Fruit fly (Drosophila melanogaster): Measurements from ENCODE around the gene TfIIB.

TfIIB gene

dm6 chr2L:10476879-10477278 is 45.7 kb downstream of the TfIIB start, which contains the start of gene RluA-2 (continued):
- TF ChIP-seq Aef1 (GFP tag; IDR thresholded peaks at IDR 0.05) = no peak
- no peak for TF ChIP-seq Bdp1 (GFP tag; optimal IDR thresholded peaks at IDR 0.05)
- peak; percentile 61 for TF ChIP-seq CG13287 (GFP tag; IDR thresholded peaks at IDR 0.05; ENCODE audit: partially characterized antibody)
- TF ChIP-seq her (GFP tag; optimal IDR thresholded peaks at IDR 0.05) = no peak
- TF ChIP-seq amos (GFP tag; IDR thresholded peaks at IDR 0.05; ENCODE audit: partially characterized antibody) = peak; percentile 18; the same call in 1 of the 2 replicates
- TF ChIP-seq CG12236 (GFP tag; optimal IDR thresholded peaks at IDR 0.05) = no peak
- no peak for TF ChIP-seq slbo (GFP tag; IDR thresholded peaks at IDR 0.05)
- TF ChIP-seq TFAM (GFP tag; optimal IDR thresholded peaks at IDR 0.05) = no peak
- no peak for TF ChIP-seq CG13123 (GFP tag; optimal IDR thresholded peaks at IDR 0.05)
- TF ChIP-seq lilli (GFP tag; optimal IDR thresholded peaks at IDR 0.05) = no peak
- TF ChIP-seq sna (GFP tag; IDR thresholded peaks at IDR 0.05; ENCODE audit: partially characterized antibody) = 0 out of 2 replicates have a peak, but pooled peaks have one; percentile 40
- TF ChIP-seq CG15073 (GFP tag; optimal IDR thresholded peaks at IDR 0.05) = no peak
- no peak for TF ChIP-seq CG1024 (GFP tag; IDR thresholded peaks at IDR 0.05)
- no peak for TF ChIP-seq B-H2 (GFP tag; optimal IDR thresholded peaks at IDR 0.05)
- TF ChIP-seq nerfin-2 (GFP tag; IDR thresholded peaks at IDR 0.05; ENCODE audit: partially characterized antibody) = no peak
- TF ChIP-seq CG7745 (tag; optimal IDR thresholded peaks at IDR 0.05) = no peak
- TF ChIP-seq kay (GFP tag; optimal IDR thresholded peaks at IDR 0.05) = no peak
- no peak for TF ChIP-seq CG17912 (GFP tag; optimal IDR thresholded peaks at IDR 0.05)
- peak; percentile 15; the same call in 1 of the 2 replicates for TF ChIP-seq hbn (GFP tag; IDR thresholded peaks at IDR 0.05; ENCODE audit: partially characterized antibody)
- TF ChIP-seq tap (tag; optimal IDR thresholded peaks at IDR 0.05) = no peak
- TF ChIP-seq CG8924 (tag; optimal IDR thresholded peaks at IDR 0.05) = no peak
- no peak for TF ChIP-seq CG2120 (GFP tag; optimal IDR thresholded peaks at IDR 0.05)
- no peak for TF ChIP-seq onecut (GFP tag; IDR thresholded peaks at IDR 0.05)
- no peak for TF ChIP-seq CG10366 (GFP tag; IDR thresholded peaks at IDR 0.05)
- no peak for TF ChIP-seq Meics (GFP tag; optimal IDR thresholded peaks at IDR 0.05)
- no peak for TF ChIP-seq Deaf1 (tag; optimal IDR thresholded peaks at IDR 0.05)
- no peak for TF ChIP-seq CG13296 (GFP tag; optimal IDR thresholded peaks at IDR 0.05)
- peak; percentile 81 for TF ChIP-seq Myb (GFP tag; optimal IDR thresholded peaks at IDR 0.05)
- no peak for TF ChIP-seq Blimp-1 (GFP tag; optimal IDR thresholded peaks at IDR 0.05)
- TF ChIP-seq CG10267 (tag; optimal IDR thresholded peaks at IDR 0.05) = no peak
- TF ChIP-seq gsb-n (tag; optimal IDR thresholded peaks at IDR 0.05) = no peak
- no peak for TF ChIP-seq Gug (GFP tag; IDR thresholded peaks at IDR 0.05)
- no peak for TF ChIP-seq shn (GFP tag; optimal IDR thresholded peaks at IDR 0.05)
- no peak for TF ChIP-seq fd96Cb (tag; optimal IDR thresholded peaks at IDR 0.05)
- TF ChIP-seq Dbx (GFP tag; IDR thresholded peaks at IDR 0.05) = no peak
- no peak for TF ChIP-seq CG13624 (GFP tag; optimal IDR thresholded peaks at IDR 0.05)
- no peak for TF ChIP-seq crc (GFP tag; optimal IDR thresholded peaks at IDR 0.05)
- no peak for TF ChIP-seq tx (GFP tag; optimal IDR thresholded peaks at IDR 0.05)
- no peak for TF ChIP-seq CG18764 (GFP tag; optimal IDR thresholded peaks at IDR 0.05)
- no peak for TF ChIP-seq CG16779 (GFP tag; IDR thresholded peaks at IDR 0.05)
- no peak for TF ChIP-seq peb (GFP tag; IDR thresholded peaks at IDR 0.05)
- TF ChIP-seq Poxn (GFP tag; IDR thresholded peaks at IDR 0.05) = no peak
- peak; percentile 33 for TF ChIP-seq BEAF-32 (GFP tag; optimal IDR thresholded peaks at IDR 0.05)
- no peak for TF ChIP-seq CG14710 (tag; optimal IDR thresholded peaks at IDR 0.05)
- no peak for TF ChIP-seq MESR4 (GFP tag; optimal IDR thresholded peaks at IDR 0.05)
- TF ChIP-seq CG2712 (tag; optimal IDR thresholded peaks at IDR 0.05) = no peak
- no peak for TF ChIP-seq nmo (GFP tag; optimal IDR thresholded peaks at IDR 0.05)
- no peak for TF ChIP-seq CG6683 (GFP tag; optimal IDR thresholded peaks at IDR 0.05)
- peak in 1 of 2 experiments; percentile 26 for TF ChIP-seq eve (GFP tag; optimal IDR thresholded peaks at IDR 0.05)
- no peak for TF ChIP-seq z (GFP tag; IDR thresholded peaks at IDR 0.05)
- no peak for TF ChIP-seq CG14014 (GFP tag; IDR thresholded peaks at IDR 0.05)
- TF ChIP-seq MTF-1 (GFP tag; optimal IDR thresholded peaks at IDR 0.05; ENCODE audit: borderline replicate concordance) = no peak
